Fruit fly (Drosophila melanogaster) whole organism, embryonic: ENCODE results near the gene CG33203.
A peak's percentile ranks its signal among the peaks of the same experiment; 100 is the strongest.

Experiments
- Asciz ChIP-seq: fragments of 200-800 bp; sonication (Bioruptor generic); optimal IDR thresholded peaks from 2 replicates; lab custom pipeline; 2017; ENCODE audit warnings: missing biosample characterization, mild to moderate bottlenecking, missing genetic modification characterization, missing genetic modification reagents
- Atf6 ChIP-seq: fragments of 200-800 bp; sonication (Bioruptor generic); IDR thresholded peaks from 2 replicates; pipeline ENCODE4 v1.3.6; 2022; ENCODE audit warnings: missing biosample characterization, missing genetic modification characterization
- Awh ChIP-seq: fragments of 200-800 bp; sonication (Bioruptor generic); IDR thresholded peaks from 2 replicates; pipeline ENCODE4, ENCODE4 v1.3.6; 2022; ENCODE audit warnings: missing biosample characterization, missing genetic modification characterization
- Bgb ChIP-seq: fragments of 200-800 bp; sonication (Bioruptor generic); IDR thresholded peaks from 2 replicates; pipeline ENCODE4 v1.3.6; 2022; ENCODE audit warnings: missing biosample characterization, missing genetic modification characterization; ENCODE audit not compliant: partially characterized antibody
- Blimp-1 ChIP-seq: fragments of 200-800 bp; sonication (Bioruptor generic); optimal IDR thresholded peaks from 3 replicates; lab custom pipeline; 2018; ENCODE audit warnings: missing biosample characterization, missing genetic modification characterization, mild to moderate bottlenecking, moderate library complexity, missing genetic modification reagents
- CG1024 ChIP-seq: fragments of 200-800 bp; sonication (Bioruptor generic); IDR thresholded peaks from 2 replicates; pipeline ENCODE4 v1.3.6; 2022; ENCODE audit warnings: missing biosample characterization, missing genetic modification characterization
- CG12391 ChIP-seq: fragments of 200-800 bp; sonication (Bioruptor generic); optimal IDR thresholded peaks from 3 replicates; lab custom pipeline; 2018; ENCODE audit warnings: missing biosample characterization, mild to moderate bottlenecking, missing genetic modification characterization, moderate library complexity
- CG12769 ChIP-seq: fragments of 200-800 bp; sonication (Bioruptor generic); optimal IDR thresholded peaks from 2 replicates; lab custom pipeline; 2019; ENCODE audit warnings: missing biosample characterization, mild to moderate bottlenecking, missing genetic modification characterization, moderate library complexity
- CG13287 ChIP-seq: fragments of 200-800 bp; sonication (Bioruptor generic); IDR thresholded peaks from 2 replicates; pipeline ENCODE4 v1.3.6; 2022; ENCODE audit warnings: missing biosample characterization, missing genetic modification characterization; ENCODE audit not compliant: partially characterized antibody
- CG14860 ChIP-seq: fragments of 200-800 bp; sonication (Bioruptor generic); IDR thresholded peaks from 3 replicates; pipeline ENCODE4 v1.3.6; 2022; ENCODE audit warnings: missing biosample characterization, missing genetic modification characterization; ENCODE audit not compliant: partially characterized antibody
- CG17385 ChIP-seq: fragments of 200-800 bp; sonication (Bioruptor generic); optimal IDR thresholded peaks from 3 replicates; lab custom pipeline; 2018; ENCODE audit warnings: missing biosample characterization, mild to moderate bottlenecking, missing genetic modification characterization
- CG31224 ChIP-seq: fragments of 200-800 bp; sonication (Bioruptor generic); IDR thresholded peaks from 2 replicates; pipeline ENCODE4 v1.3.6; 2022; ENCODE audit warnings: missing biosample characterization, missing genetic modification characterization
- CG31365 ChIP-seq: fragments of 200-800 bp; sonication (Bioruptor generic); optimal IDR thresholded peaks from 2 replicates; lab custom pipeline; 2018; ENCODE audit warnings: missing biosample characterization, mild to moderate bottlenecking, missing genetic modification characterization
- CG32532 ChIP-seq: fragments of 200-800 bp; sonication (Bioruptor generic); IDR thresholded peaks from 2 replicates; pipeline ENCODE4 v1.3.6; 2022; ENCODE audit warnings: missing biosample characterization, missing genetic modification characterization
- CG4360 ChIP-seq: fragments of 200-800 bp; sonication (Bioruptor generic); IDR thresholded peaks from 2 replicates; pipeline ENCODE4 v1.3.6; 2022; ENCODE audit warnings: missing biosample characterization, missing genetic modification characterization
- CG7372 ChIP-seq: fragments of 200-800 bp; sonication (Bioruptor generic); IDR thresholded peaks from 2 replicates; pipeline ENCODE4 v1.3.6; 2022; ENCODE audit warnings: missing biosample characterization, missing genetic modification characterization
- Elba2 ChIP-seq: fragments of 200-800 bp; sonication (Bioruptor generic); optimal IDR thresholded peaks from 3 replicates; lab custom pipeline; 2016; ENCODE audit warnings: missing biosample characterization, missing genetic modification characterization
- Gsc ChIP-seq: fragments of 200-800 bp; sonication (Bioruptor generic); IDR thresholded peaks from 2 replicates; pipeline ENCODE4 v1.3.6; 2022; ENCODE audit warnings: missing biosample characterization, missing genetic modification characterization
- Gug ChIP-seq: fragments of 200-800 bp; sonication (Bioruptor generic); IDR thresholded peaks from 4 replicates; pipeline ENCODE4 v1.3.6; 2022; ENCODE audit warnings: missing biosample characterization, missing genetic modification characterization
- H15 ChIP-seq: fragments of 200-800 bp; sonication (Bioruptor generic); IDR thresholded peaks from 3 replicates; pipeline ENCODE4 v1.3.6; 2022; ENCODE audit warnings: missing biosample characterization, missing genetic modification characterization
- HLH4C ChIP-seq: fragments of 200-800 bp; sonication (Bioruptor generic); IDR thresholded peaks from 3 replicates; pipeline ENCODE4 v1.3.6; 2022; ENCODE audit warnings: missing biosample characterization, missing genetic modification characterization; ENCODE audit not compliant: partially characterized antibody
- Hey ChIP-seq: fragments of 200-800 bp; sonication (Bioruptor generic); optimal IDR thresholded peaks from 3 replicates; lab custom pipeline; 2018; ENCODE audit warnings: missing biosample characterization, mild to moderate bottlenecking, missing genetic modification characterization
- Hr78 ChIP-seq, 2 experiments: fragments of 200-800 bp in 1 of 2; fragments of >200 bp in 1 of 2; sonication (Bioruptor generic) in 1 of 2; optimal IDR thresholded peaks; 2 replicates each; lab custom pipeline; 2017 to 2019; ENCODE audit warnings: missing biosample characterization in 2 of 2, missing genetic modification characterization in 2 of 2, mild to moderate bottlenecking in 1 of 2, moderate library complexity in 1 of 2
- Med ChIP-seq: fragments of 200-800 bp; sonication (Bioruptor generic); peaks from one replicate; lab custom pipeline; 2016; ENCODE audit warnings: missing biosample characterization, missing genetic modification characterization, mild to moderate bottlenecking, inconsistent platforms, moderate library complexity
- Neu2 ChIP-seq: fragments of 200-800 bp; sonication (Bioruptor generic); optimal IDR thresholded peaks from 3 replicates; lab custom pipeline; 2016; ENCODE audit warnings: missing biosample characterization, missing genetic modification characterization, borderline replicate concordance
- Side ChIP-seq: fragments of 200-800 bp; sonication (Bioruptor generic); optimal IDR thresholded peaks from 2 replicates; lab custom pipeline; 2016; ENCODE audit warnings: missing biosample characterization, missing genetic modification characterization
- Xrp1 ChIP-seq: fragments of 200-800 bp; sonication (Bioruptor generic); IDR thresholded peaks from 2 replicates; pipeline ENCODE4 v1.3.6; 2022; ENCODE audit warnings: missing biosample characterization, missing genetic modification characterization
- bbx ChIP-seq: fragments of 200-800 bp; sonication (Bioruptor generic); IDR thresholded peaks from 2 replicates; pipeline ENCODE4 v1.3.6; 2022; ENCODE audit warnings: missing biosample characterization, missing genetic modification characterization; ENCODE audit not compliant: partially characterized antibody
- bowl ChIP-seq: fragments of 200-800 bp; sonication (Bioruptor generic); IDR thresholded peaks from 2 replicates; pipeline ENCODE4 v1.3.6; 2022; ENCODE audit warnings: missing biosample characterization, missing genetic modification characterization
- btn ChIP-seq: fragments of 200-800 bp; sonication (Bioruptor generic); optimal IDR thresholded peaks from 2 replicates; lab custom pipeline; 2016; ENCODE audit warnings: missing biosample characterization, missing genetic modification characterization
- cad ChIP-seq: fragments of >200 bp; optimal IDR thresholded peaks from 2 replicates; lab custom pipeline; 2017; ENCODE audit warnings: missing biosample characterization, missing genetic modification characterization
- crol ChIP-seq: fragments of 200-800 bp; sonication (Bioruptor generic); IDR thresholded peaks from 2 replicates; pipeline ENCODE4 v1.3.6; 2022; ENCODE audit warnings: missing biosample characterization, missing genetic modification characterization
- cwo ChIP-seq: fragments of 200-800 bp; sonication (Bioruptor generic); optimal IDR thresholded peaks from 3 replicates; lab custom pipeline; 2017; ENCODE audit warnings: missing biosample characterization, missing genetic modification characterization, mild to moderate bottlenecking, moderate library complexity, missing genetic modification reagents
- dysf ChIP-seq: fragments of 200-800 bp; sonication (Bioruptor generic); IDR thresholded peaks from 3 replicates; pipeline ENCODE4 v1.3.6; 2022; ENCODE audit warnings: missing biosample characterization, missing genetic modification characterization
- gsb ChIP-seq: fragments of 200-800 bp; sonication (Bioruptor generic); IDR thresholded peaks from 2 replicates; pipeline ENCODE4 v1.3.6; 2022; ENCODE audit warnings: missing biosample characterization, missing genetic modification characterization
- kni ChIP-seq: fragments of 200-800 bp; sonication (Bioruptor generic); optimal IDR thresholded peaks from 3 replicates; lab custom pipeline; 2017; ENCODE audit warnings: mild to moderate bottlenecking, missing biosample characterization, missing genetic modification reagents, missing genetic modification characterization
- knrl ChIP-seq: fragments of 200-800 bp; sonication (Bioruptor generic); IDR thresholded peaks from 3 replicates; pipeline ENCODE4 v1.3.6; 2022; ENCODE audit warnings: missing biosample characterization, missing genetic modification characterization; ENCODE audit not compliant: partially characterized antibody
- nerfin-1 ChIP-seq: fragments of 200-800 bp; sonication (Bioruptor generic); optimal IDR thresholded peaks from 3 replicates; lab custom pipeline; 2019; ENCODE audit warnings: missing biosample characterization, mild to moderate bottlenecking, missing genetic modification characterization, moderate library complexity
- onecut ChIP-seq: fragments of 200-800 bp; sonication (Bioruptor generic); IDR thresholded peaks from 2 replicates; pipeline ENCODE4 v1.3.6; 2022; ENCODE audit warnings: missing biosample characterization, missing genetic modification characterization
- pros ChIP-seq: fragments of 200-800 bp; sonication (Bioruptor generic); optimal IDR thresholded peaks from 3 replicates; lab custom pipeline; 2019; ENCODE audit warnings: missing biosample characterization, mild to moderate bottlenecking, missing genetic modification characterization, moderate library complexity
- row ChIP-seq: fragments of 200-800 bp; sonication (Bioruptor generic); IDR thresholded peaks from 3 replicates; pipeline ENCODE4 v1.3.6; 2022; ENCODE audit warnings: missing biosample characterization, missing genetic modification characterization
- run ChIP-seq: fragments of 200-800 bp; sonication (Bioruptor generic); optimal IDR thresholded peaks from 3 replicates; lab custom pipeline; 2018; ENCODE audit warnings: missing biosample characterization, mild to moderate bottlenecking, missing genetic modification characterization
- schlank ChIP-seq: fragments of 200-800 bp; sonication (Bioruptor generic); optimal IDR thresholded peaks from 2 replicates; lab custom pipeline; 2018; ENCODE audit warnings: missing biosample characterization, mild to moderate bottlenecking, missing genetic modification characterization
- sim ChIP-seq: fragments of 200-800 bp; sonication (Bioruptor generic); IDR thresholded peaks from 2 replicates; pipeline ENCODE4 v1.3.6; 2022; ENCODE audit warnings: missing biosample characterization, missing genetic modification characterization
- sr ChIP-seq: fragments of 200-800 bp; sonication (Bioruptor generic); IDR thresholded peaks from 3 replicates; pipeline ENCODE4 v1.3.6; 2022; ENCODE audit warnings: missing biosample characterization, missing genetic modification characterization
- ssp ChIP-seq: fragments of 200-800 bp; sonication (Bioruptor generic); IDR thresholded peaks from 2 replicates; pipeline ENCODE4 v1.3.6; 2022; ENCODE audit warnings: missing biosample characterization, missing genetic modification characterization
- ttk ChIP-seq: fragments of 200-800 bp; sonication (Bioruptor generic); IDR thresholded peaks from 2 replicates; pipeline ENCODE4 v2.1.2; 2022; ENCODE audit warnings: missing biosample characterization, missing genetic modification characterization
- vnd ChIP-seq: fragments of 200-800 bp; sonication (Bioruptor generic); IDR thresholded peaks from 3 replicates; pipeline ENCODE4 v1.3.6; 2022; ENCODE audit warnings: missing biosample characterization, missing genetic modification characterization; ENCODE audit not compliant: partially characterized antibody
- vvl ChIP-seq: fragments of 200-800 bp; sonication (Bioruptor generic); IDR thresholded peaks from 2 replicates; pipeline ENCODE4 v1.3.6; 2022; ENCODE audit warnings: missing biosample characterization, missing genetic modification characterization
- z ChIP-seq: fragments of 200-800 bp; sonication (Bioruptor generic); IDR thresholded peaks from 3 replicates; pipeline ENCODE4 v1.3.6; 2022; ENCODE audit warnings: missing biosample characterization, missing genetic modification characterization

The CG33203 gene

dm6 chr3R:28845981-28846380, 41.5 kb downstream of the CG33203 start (continued):
- 0 out of 3 replicates have a peak, but pooled peaks have one; percentile 29 for TF ChIP-seq vnd (GFP tag; lab: Robert Waterston, UW)
- TF ChIP-seq CG14860 (GFP tag; lab: Robert Waterston, UW) = 0 out of 3 replicates have a peak, but pooled peaks have one; percentile 31
- TF ChIP-seq CG32532 = no peak
- TF ChIP-seq bbx (GFP tag; lab: Robert Waterston, UW) = peak; percentile 33; the same call in 1 of the 2 replicates
- peak; percentile 33; the same call in 1 of the 3 replicates for TF ChIP-seq sr
- peak; percentile 61 for TF ChIP-seq nerfin-1 (tag; lab: Kevin White, UChicago)
- 0 out of 2 replicates have a peak, but pooled peaks have one; percentile 19 for TF ChIP-seq Bgb (GFP tag; lab: Robert Waterston, UW)
- TF ChIP-seq H15 = no peak
- no peak for TF ChIP-seq sim
- no peak for TF ChIP-seq CG31224 (GFP tag; lab: Robert Waterston, UW)
- no peak for TF ChIP-seq bowl (GFP tag; lab: Robert Waterston, UW)
- TF ChIP-seq vvl = no peak
- peak; percentile 9 for TF ChIP-seq kni (GFP tag; lab: Kevin White, UChicago)
- 0 out of 2 replicates have a peak, but pooled peaks have one; percentile 16 for TF ChIP-seq CG7372 (GFP tag; lab: Robert Waterston, UW)
- peak; percentile 96 for TF ChIP-seq crol (GFP tag; lab: Robert Waterston, UW)
- TF ChIP-seq Hey (tag; lab: Kevin White, UChicago) = peak; percentile 95
- TF ChIP-seq ssp (GFP tag; lab: Robert Waterston, UW) = no peak
- TF ChIP-seq cwo = peak; percentile 93
- TF ChIP-seq Med = peak; percentile 48
- 0 out of 3 replicates have a peak, but pooled peaks have one; percentile 38 for TF ChIP-seq z (GFP tag; lab: Robert Waterston, UW)
- TF ChIP-seq Gug (GFP tag; lab: Robert Waterston, UW) = no peak
- peak; percentile 54 for TF ChIP-seq pros (GFP tag; lab: Kevin White, UChicago)
- 0 out of 3 replicates have a peak, but pooled peaks have one; percentile 19 for TF ChIP-seq row (GFP tag; lab: Robert Waterston, UW)
- 0 out of 2 replicates have a peak, but pooled peaks have one; percentile 11 for TF ChIP-seq Atf6 (GFP tag; lab: Robert Waterston, UW)
- TF ChIP-seq Side (GFP tag; lab: Kevin White, UChicago) = no peak
- TF ChIP-seq CG17385 (GFP tag; lab: Kevin White, UChicago) = no peak
- TF ChIP-seq knrl (GFP tag; lab: Robert Waterston, UW) = 0 out of 3 replicates have a peak, but pooled peaks have one; percentile 16
- TF ChIP-seq HLH4C = 0 out of 3 replicates have a peak, but pooled peaks have one; percentile 8
- 0 out of 2 replicates have a peak, but pooled peaks have one; percentile 6 for TF ChIP-seq CG13287 (GFP tag; lab: Robert Waterston, UW)
- TF ChIP-seq gsb (GFP tag; lab: Robert Waterston, UW) = 0 out of 2 replicates have a peak, but pooled peaks have one; percentile 10
- peak; percentile 30 for TF ChIP-seq CG12769 (tag; lab: Kevin White, UChicago)
- TF ChIP-seq btn (GFP tag; lab: Kevin White, UChicago) = no peak
- 0 out of 3 replicates have a peak, but pooled peaks have one; percentile 18 for TF ChIP-seq dysf
- TF ChIP-seq Asciz (GFP tag; lab: Kevin White, UChicago) = no peak

- TF ChIP-seq CG1024 (no peak), run (tag; lab: Kevin White, UChicago) (no peak), Gsc (no peak), onecut (peak; percentile 94), CG12391 (tag; lab: Kevin White, UChicago) (no peak), Hr78 (GFP tag; optimal IDR thresholded peaks at IDR 0.05; lab: Kevin White, UChicago) (no peak), Xrp1 (GFP tag; lab: Robert Waterston, UW) (0 out of 2 replicates have a peak, but pooled peaks have one; percentile 36), Atf6 (GFP tag; lab: Robert Waterston, UW) (peak; percentile 10; the same call in 1 of the 2 replicates), CG4360 (GFP tag; lab: Robert Waterston, UW) (0 out of 2 replicates have a peak, but pooled peaks have one; percentile 55), schlank (no peak), ttk (no peak), Neu2 (GFP tag; lab: Kevin White, UChicago) (peak; percentile 32), Awh (0 out of 2 replicates have a peak, but pooled peaks have one; percentile 64), Blimp-1 (peak; percentile 75), Elba2 (GFP tag; lab: Kevin White, UChicago) (peak; percentile 99), CG31365 (tag; lab: Kevin White, UChicago) (no peak), cad (GFP tag; lab: Kevin White, UChicago) (no peak)
Measured at dm6 chr3R:28845377-28845876, 42.1 kb downstream of the CG33203 start.
